Worm (Caenorhabditis elegans) whole organism, L1 larva: ENCODE results near the gene T02C1.1.

Experiments used
- F16B12.6 ChIP-seq: fragments of 150-350 bp; optimal IDR thresholded peaks from 2 replicates; lab custom pipeline; 2014; ENCODE audit warnings: missing biosample characterization, missing genetic modification characterization
- alr-1 ChIP-seq: fragments of 200-800 bp; sonication (Bioruptor generic); optimal IDR thresholded peaks from 2 replicates; lab custom pipeline; 2018; ENCODE audit warnings: borderline replicate concordance, mild to moderate bottlenecking, missing genetic modification characterization, missing compliant biosample characterization
- blmp-1 ChIP-seq: fragments of 150-350 bp; optimal IDR thresholded peaks from 2 replicates; lab custom pipeline; 2014; ENCODE audit warnings: missing biosample characterization, missing genetic modification characterization
- ceh-63 ChIP-seq: fragments of 200-800 bp; sonication (Bioruptor generic); optimal IDR thresholded peaks from 2 replicates; lab custom pipeline; 2018; ENCODE audit warnings: mild to moderate bottlenecking, missing genetic modification characterization, missing compliant biosample characterization
- dpl-1 ChIP-seq, 3 experiments: fragments of 150-350 bp in 2 of 3; sonication (generic microtip) in 1 of 3; optimal IDR thresholded peaks; 2 replicates each; lab custom pipeline; 2014 to 2017; ENCODE audit warnings: missing biosample characterization in 3 of 3, missing genetic modification characterization in 3 of 3, missing genetic modification reagents in 3 of 3
- efl-1 ChIP-seq, 4 experiments: fragments of 150-350 bp; optimal IDR thresholded peaks in 3 of 4; peaks in 1 of 4; 1 replicate in 1 of 4; 2 replicates in 3 of 4; lab custom pipeline; 2014; ENCODE audit warnings: missing biosample characterization in 2 of 4, missing genetic modification characterization in 2 of 4, missing genetic modification reagents in 2 of 4
- efl-3 ChIP-seq: fragments of 200-800 bp; sonication (Bioruptor generic); optimal IDR thresholded peaks from 2 replicates; lab custom pipeline; 2018; ENCODE audit warnings: mild to moderate bottlenecking, missing genetic modification characterization, missing compliant biosample characterization
- elt-2 ChIP-seq: sonication (generic microtip); optimal IDR thresholded peaks from 2 replicates; lab custom pipeline; 2016; ENCODE audit warnings: missing genetic modification characterization, mild to moderate bottlenecking, inconsistent platforms, missing compliant biosample characterization, missing genetic modification reagents
- elt-3 ChIP-seq, 6 experiments: fragments of 150-350 bp in 1 of 6; sonication (generic microtip); optimal IDR thresholded peaks; 2 replicates each; lab custom pipeline; 2017 to 2018; ENCODE audit warnings: missing biosample characterization in 6 of 6, missing genetic modification characterization in 6 of 6, inconsistent platforms in 1 of 6
- fkh-10 ChIP-seq: sonication (generic microtip); optimal IDR thresholded peaks from 2 replicates; lab custom pipeline; 2017; ENCODE audit warnings: missing biosample characterization, missing genetic modification reagents, missing genetic modification characterization
- fkh-4 ChIP-seq: sonication (generic microtip); optimal IDR thresholded peaks from 2 replicates; lab custom pipeline; 2016; ENCODE audit warnings: missing compliant biosample characterization, missing genetic modification characterization, borderline replicate concordance
- fos-1 ChIP-seq: fragments of 150-350 bp; optimal IDR thresholded peaks from 2 replicates; lab custom pipeline; 2014; ENCODE audit warnings: missing biosample characterization, missing genetic modification characterization
- hlh-17 ChIP-seq: fragments of 200-800 bp; sonication (Bioruptor generic); optimal IDR thresholded peaks from 2 replicates; lab custom pipeline; 2018; ENCODE audit warnings: missing genetic modification characterization, mild to moderate bottlenecking, missing compliant biosample characterization, moderate library complexity, borderline replicate concordance
- hpl-2 ChIP-seq: fragments of 150-350 bp; optimal IDR thresholded peaks from 2 replicates; lab custom pipeline; 2014; ENCODE audit warnings: missing biosample characterization, missing genetic modification reagents, missing genetic modification characterization
- jun-1 ChIP-seq: fragments of 150-350 bp; optimal IDR thresholded peaks from 2 replicates; lab custom pipeline; 2014; ENCODE audit warnings: missing biosample characterization, missing genetic modification reagents, missing genetic modification characterization
- lin-14 ChIP-seq: fragments of 200-800 bp; sonication (Bioruptor generic); optimal IDR thresholded peaks from 2 replicates; lab custom pipeline; 2018; ENCODE audit warnings: mild to moderate bottlenecking, missing genetic modification characterization, moderate library complexity, missing compliant biosample characterization
- lin-35 ChIP-seq, 2 experiments: fragments of 150-350 bp; optimal IDR thresholded peaks; 2 replicates each; lab custom pipeline; 2014; ENCODE audit warnings: missing biosample characterization in 2 of 2, missing genetic modification characterization in 2 of 2, missing genetic modification reagents in 2 of 2
- lir-3 ChIP-seq: sonication (generic microtip); optimal IDR thresholded peaks from 2 replicates; lab custom pipeline; 2016; ENCODE audit warnings: mild to moderate bottlenecking, missing genetic modification characterization, moderate library complexity, missing compliant biosample characterization; ENCODE audit not compliant: poor library complexity
- lsy-2 ChIP-seq, 2 experiments: fragments of 150-350 bp; optimal IDR thresholded peaks; 2 replicates each; lab custom pipeline; 2014; ENCODE audit warnings: missing biosample characterization in 2 of 2, missing genetic modification characterization in 2 of 2
- mab-9 ChIP-seq: fragments of 200-800 bp; sonication (Bioruptor generic); IDR thresholded peaks from 2 replicates; pipeline ENCODE4 v1.3.6; 2022; ENCODE audit warnings: missing genetic modification reagents, missing genetic modification characterization, missing compliant biosample characterization
- mdl-1 ChIP-seq, 2 experiments: fragments of 150-350 bp; optimal IDR thresholded peaks; 2 replicates each; lab custom pipeline; 2014 to 2017; ENCODE audit warnings: missing biosample characterization in 2 of 2, missing genetic modification characterization in 2 of 2, inconsistent platforms in 1 of 2
- mep-1 ChIP-seq: fragments of 150-350 bp; optimal IDR thresholded peaks from 2 replicates; lab custom pipeline; 2014; ENCODE audit warnings: missing biosample characterization, missing genetic modification characterization
- nhr-11 ChIP-seq: fragments of 150-350 bp; optimal IDR thresholded peaks from 2 replicates; lab custom pipeline; 2014; ENCODE audit warnings: missing biosample characterization, missing genetic modification characterization
- nhr-20 ChIP-seq: sonication (generic microtip); optimal IDR thresholded peaks from 2 replicates; lab custom pipeline; 2016; ENCODE audit warnings: mild to moderate bottlenecking, missing genetic modification characterization, missing compliant biosample characterization
- nhr-237 ChIP-seq: fragments of 150-350 bp; optimal IDR thresholded peaks from 2 replicates; lab custom pipeline; 2014; ENCODE audit warnings: missing biosample characterization, missing genetic modification characterization
- nhr-47 ChIP-seq: sonication (generic microtip); optimal IDR thresholded peaks from 2 replicates; lab custom pipeline; 2016; ENCODE audit warnings: mild to moderate bottlenecking, missing genetic modification characterization, moderate library complexity, missing compliant biosample characterization
- nhr-71 ChIP-seq: sonication (generic microtip); optimal IDR thresholded peaks from 2 replicates; lab custom pipeline; 2016; ENCODE audit warnings: mild to moderate bottlenecking, missing genetic modification characterization, moderate library complexity, missing compliant biosample characterization
- nhr-85 ChIP-seq: sonication (generic microtip); peaks from one replicate; lab custom pipeline; 2016; ENCODE audit warnings: missing genetic modification characterization, inconsistent platforms, missing compliant biosample characterization
- nhr-90 ChIP-seq: sonication (generic microtip); optimal IDR thresholded peaks from 2 replicates; lab custom pipeline; 2016; ENCODE audit warnings: mild to moderate bottlenecking, missing genetic modification characterization, missing compliant biosample characterization; ENCODE audit not compliant: poor library complexity
- pag-3 ChIP-seq: sonication (generic microtip); optimal IDR thresholded peaks from 2 replicates; lab custom pipeline; 2017; ENCODE audit warnings: missing genetic modification characterization, mild to moderate bottlenecking, missing compliant biosample characterization, antibody characterized with exemption, borderline replicate concordance; ENCODE audit not compliant: insufficient read depth
- pqm-1 ChIP-seq: sonication (generic microtip); optimal IDR thresholded peaks from 3 replicates; lab custom pipeline; 2017; ENCODE audit warnings: missing biosample characterization, missing genetic modification characterization
- snu-23 ChIP-seq: sonication (generic microtip); optimal IDR thresholded peaks from 2 replicates; lab custom pipeline; 2016; ENCODE audit warnings: missing genetic modification characterization, missing compliant biosample characterization
- sptf-1 ChIP-seq: fragments of 150-350 bp; optimal IDR thresholded peaks from 2 replicates; lab custom pipeline; 2014; ENCODE audit warnings: missing biosample characterization, missing genetic modification characterization
- tbx-2 ChIP-seq: sonication (generic microtip); optimal IDR thresholded peaks from 2 replicates; lab custom pipeline; 2016; ENCODE audit warnings: missing genetic modification characterization, missing compliant biosample characterization
- tlp-1 ChIP-seq: fragments of 150-350 bp; optimal IDR thresholded peaks from 2 replicates; lab custom pipeline; 2014; ENCODE audit warnings: missing biosample characterization, missing genetic modification characterization
- unc-130 ChIP-seq: fragments of 150-350 bp; optimal IDR thresholded peaks from 2 replicates; lab custom pipeline; 2017; ENCODE audit warnings: missing biosample characterization, missing genetic modification characterization, inconsistent platforms
- unc-30 ChIP-seq: sonication (generic microtip); optimal IDR thresholded peaks from 2 replicates; lab custom pipeline; 2017; ENCODE audit warnings: missing biosample characterization, missing genetic modification characterization

Gene T02C1.1

DNA sequence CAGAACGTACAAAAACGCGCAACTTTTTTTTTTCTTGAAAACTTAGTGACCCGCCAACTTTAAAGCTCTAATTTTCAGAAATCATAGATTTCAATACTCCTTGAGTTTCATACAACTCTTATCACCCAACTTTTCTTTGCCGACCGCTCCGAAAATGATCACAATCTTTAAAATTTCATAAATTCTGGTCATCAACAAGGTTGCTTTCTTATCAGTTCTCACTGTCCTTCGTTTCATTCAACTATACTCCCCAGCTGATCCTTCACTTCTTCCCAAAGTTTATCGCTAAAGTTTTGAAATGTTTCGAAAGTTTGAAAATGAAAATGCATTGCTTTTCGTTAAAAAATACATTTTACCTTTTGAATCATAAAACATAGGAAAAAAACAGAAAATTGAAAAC is 8.5 kb downstream of the T02C1.1 start:
- TF ChIP-seq fkh-4 (tag; lab: Kevin White, UChicago) (no peak), blmp-1 (tag; lab: Kevin White, UChicago) (peak; percentile 2), nhr-11 (no peak), elt-2 (tag; lab: Kevin White, UChicago) (peak; percentile 81), nhr-85 (tag; lab: Kevin White, UChicago) (peak; percentile 53), efl-1 (optimal IDR thresholded peaks at IDR 0.05; lab: Kevin White, UChicago) (no peak), efl-1 (GFP tag; optimal IDR thresholded peaks at IDR 0.05 in 1 of 2; lab: Kevin White, UChicago) (peak in 1 of 2 experiments; percentile 86), pqm-1 (tag; lab: Kevin White, UChicago) (peak; percentile 48)

DNA sequence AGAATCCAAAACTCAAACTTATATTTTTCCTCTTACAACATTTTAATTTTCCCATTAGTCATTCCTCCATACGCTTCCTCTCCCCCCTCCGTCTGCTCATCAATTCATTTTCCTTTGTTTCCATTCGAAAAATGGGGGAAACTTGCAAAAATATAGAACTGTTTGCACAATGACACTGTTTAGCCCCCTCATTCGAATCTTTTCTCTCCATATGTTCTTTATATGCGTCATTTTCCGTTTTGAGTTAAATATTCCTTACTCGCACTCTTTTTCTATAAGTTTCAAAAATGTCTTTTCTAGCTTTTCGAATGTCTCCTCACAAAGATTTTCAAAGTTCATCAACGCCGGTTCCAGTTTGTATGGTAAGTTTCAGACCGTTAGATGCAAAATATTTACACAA is 9.6 kb downstream of the T02C1.1 start, which contains the start of gene M01A8.1:
M01A8.1 (plus strand) TSS at position 301 of the 400 bp plus-strand sequence.
- no peak for TF ChIP-seq mab-9 (GFP tag; lab: Robert Waterston, UW)
- no peak for TF ChIP-seq dpl-1 (GFP tag; optimal IDR thresholded peaks at IDR 0.05; lab: Kevin White, UChicago)
- no peak for TF ChIP-seq efl-1 (optimal IDR thresholded peaks at IDR 0.05; lab: Kevin White, UChicago)
- peak in 1 of 2 experiments; percentile 41 for TF ChIP-seq efl-1 (GFP tag; optimal IDR thresholded peaks at IDR 0.05 in 1 of 2; lab: Kevin White, UChicago)

DNA sequence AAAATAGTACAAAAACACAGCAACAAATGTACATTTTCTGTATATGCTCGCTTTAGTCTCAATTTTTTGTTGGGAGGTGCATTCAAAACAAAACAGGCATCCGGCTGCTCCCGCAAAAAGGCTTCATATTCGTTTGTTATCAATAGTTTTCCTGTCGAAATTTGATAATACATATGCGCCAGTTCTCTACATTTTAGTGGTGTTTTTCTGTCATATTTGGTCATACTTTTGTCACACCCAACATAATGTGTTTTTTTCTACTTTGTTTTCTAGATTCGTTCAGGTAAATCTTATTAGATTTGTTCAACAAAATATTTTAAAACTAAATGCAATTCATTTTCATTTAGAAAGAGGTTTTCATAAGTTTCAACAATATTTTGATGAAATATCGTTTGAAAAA is 11.2 kb downstream of the T02C1.1 start:
- no peak for TF ChIP-seq nhr-85 (tag; lab: Kevin White, UChicago)
- no peak for TF ChIP-seq efl-1 (optimal IDR thresholded peaks at IDR 0.05; lab: Kevin White, UChicago)
- peak in 1 of 2 experiments; percentile 81 for TF ChIP-seq efl-1 (GFP tag; optimal IDR thresholded peaks at IDR 0.05 in 1 of 2; lab: Kevin White, UChicago)
- TF ChIP-seq elt-2 (tag; lab: Kevin White, UChicago), result peak; percentile 11

DNA sequence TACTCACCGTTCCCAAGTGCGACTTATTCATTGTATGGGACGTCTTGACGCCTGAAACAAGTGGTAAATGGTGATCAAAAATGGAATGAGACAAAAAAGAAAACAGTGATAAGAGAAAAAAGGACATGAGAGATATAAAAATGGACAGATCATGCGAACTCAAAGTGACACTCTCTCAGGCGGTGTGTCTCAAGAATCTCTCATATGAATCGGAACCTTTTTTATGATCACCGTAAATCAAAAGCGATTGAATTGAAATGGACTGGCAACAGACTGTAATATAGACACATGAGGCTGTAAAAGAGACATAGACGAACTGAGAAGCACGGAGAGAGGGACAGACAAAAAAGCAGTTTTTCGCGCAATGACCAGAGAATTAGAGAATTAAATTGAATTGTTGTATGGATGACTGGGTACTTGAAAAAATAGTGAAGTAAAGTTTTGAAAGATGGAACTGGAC is 21.7 kb downstream of the T02C1.1 start, which contains the start of gene clip-1:
clip-1 (minus strand) TSS at position 51 of the 460 bp plus-strand sequence.
- TF ChIP-seq tlp-1, result no peak
- TF ChIP-seq mep-1 (tag; lab: Kevin White, UChicago), result peak; percentile 20
- peak; percentile 76 for TF ChIP-seq blmp-1 (tag; lab: Kevin White, UChicago)
- no peak for TF ChIP-seq fkh-10
- TF ChIP-seq unc-130 (tag; lab: Kevin White, UChicago), result peak; percentile 40
- TF ChIP-seq hlh-17 (GFP tag; lab: Kevin White, UChicago), result no peak
- TF ChIP-seq fos-1 (tag; lab: Kevin White, UChicago), result no peak
- peak; percentile 68 for TF ChIP-seq lin-14 (GFP tag; lab: Kevin White, UChicago)
- peak in 5 of 6 experiments; percentile 40 to 74 (median 50) for TF ChIP-seq elt-3 (tag; optimal IDR thresholded peaks at IDR 0.05; lab: Kevin White, UChicago)
- no peak for TF ChIP-seq jun-1
- TF ChIP-seq lin-35 (GFP tag; optimal IDR thresholded peaks at IDR 0.05; lab: Kevin White, UChicago), result peak in 1 of 2 experiments; percentile 71
- TF ChIP-seq nhr-20 (tag; lab: Kevin White, UChicago), result peak; percentile 52
- no peak for TF ChIP-seq unc-30 (tag; lab: Kevin White, UChicago)
- no peak for TF ChIP-seq sptf-1 (tag; lab: Kevin White, UChicago)
- TF ChIP-seq lsy-2 (tag; optimal IDR thresholded peaks at IDR 0.05; lab: Kevin White, UChicago), result peak in 1 of 2 experiments; percentile 44
- peak; percentile 74 for TF ChIP-seq nhr-85 (tag; lab: Kevin White, UChicago)
- TF ChIP-seq efl-1 (optimal IDR thresholded peaks at IDR 0.05; lab: Kevin White, UChicago), result peak; percentile 18 to 22
- no peak for TF ChIP-seq efl-1 (GFP tag; optimal IDR thresholded peaks at IDR 0.05 in 1 of 2; lab: Kevin White, UChicago)
- TF ChIP-seq snu-23 (GFP tag; lab: Kevin White, UChicago), result peak; percentile 53
- TF ChIP-seq lir-3, result peak; percentile 16
- peak; percentile 14 for TF ChIP-seq nhr-237 (tag; lab: Kevin White, UChicago)
- TF ChIP-seq mdl-1 (tag; optimal IDR thresholded peaks at IDR 0.05; lab: Kevin White, UChicago), result peak in 1 of 2 experiments; percentile 21
- peak; percentile 53 for TF ChIP-seq nhr-71 (tag; lab: Kevin White, UChicago)
- TF ChIP-seq ceh-63 (GFP tag; lab: Kevin White, UChicago), result no peak
- TF ChIP-seq dpl-1 (GFP tag; optimal IDR thresholded peaks at IDR 0.05; lab: Kevin White, UChicago), result peak in 1 of 3 experiments; percentile 29
- no peak for TF ChIP-seq F16B12.6
- peak; percentile 19 for TF ChIP-seq nhr-47 (tag; lab: Kevin White, UChicago)
- peak; percentile 44 for TF ChIP-seq pag-3 (tag; lab: Kevin White, UChicago)
- no peak for TF ChIP-seq hpl-2 (GFP tag; lab: Kevin White, UChicago)
- peak; percentile 11 for TF ChIP-seq nhr-90 (tag; lab: Kevin White, UChicago)
- TF ChIP-seq alr-1 (tag; lab: Kevin White, UChicago), result no peak
- peak; percentile 21 for TF ChIP-seq tbx-2 (tag; lab: Kevin White, UChicago)
- no peak for TF ChIP-seq efl-3 (GFP tag; lab: Kevin White, UChicago)
